Worm (Caenorhabditis elegans): Measurements from ENCODE around the gene deg-1.

The deg-1 gene

DNA sequence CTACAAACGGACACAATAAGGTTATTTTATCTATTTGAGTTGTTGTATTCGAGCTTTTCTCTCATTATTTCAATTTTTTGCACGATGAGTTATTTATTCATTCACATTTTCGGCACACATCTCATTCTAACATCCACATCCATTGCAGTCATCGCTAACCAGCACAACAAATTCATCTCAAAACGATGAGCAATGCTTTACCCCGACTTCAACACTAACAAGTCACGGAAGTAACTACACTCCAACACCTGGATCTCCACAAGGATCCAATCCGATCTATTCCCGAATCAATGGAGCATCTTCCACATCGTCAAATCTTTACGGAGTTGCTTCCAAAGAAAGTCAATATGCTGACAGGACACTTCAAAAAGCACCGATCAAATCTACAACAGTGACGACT, 28.8 kb upstream of the deg-1 start:
- TF ChIP-seq D2030.7 (GFP tag; IDR thresholded peaks at IDR 0.05), result no peak
- TF ChIP-seq let-607 (tag; optimal IDR thresholded peaks at IDR 0.05), result no peak
- TF ChIP-seq hrde-1 (tag; optimal IDR thresholded peaks at IDR 0.05; ENCODE audit: borderline replicate concordance), result no peak
- no peak for TF ChIP-seq cebp-2 (GFP tag; IDR thresholded peaks at IDR 0.05)
- TF ChIP-seq C17E4.6 (GFP tag; IDR thresholded peaks at IDR 0.05), result no peak
- TF ChIP-seq egl-18 (GFP tag; IDR thresholded peaks at IDR 0.05), result no peak
- no peak for TF ChIP-seq die-1 (tag; optimal IDR thresholded peaks at IDR 0.05)

DNA sequence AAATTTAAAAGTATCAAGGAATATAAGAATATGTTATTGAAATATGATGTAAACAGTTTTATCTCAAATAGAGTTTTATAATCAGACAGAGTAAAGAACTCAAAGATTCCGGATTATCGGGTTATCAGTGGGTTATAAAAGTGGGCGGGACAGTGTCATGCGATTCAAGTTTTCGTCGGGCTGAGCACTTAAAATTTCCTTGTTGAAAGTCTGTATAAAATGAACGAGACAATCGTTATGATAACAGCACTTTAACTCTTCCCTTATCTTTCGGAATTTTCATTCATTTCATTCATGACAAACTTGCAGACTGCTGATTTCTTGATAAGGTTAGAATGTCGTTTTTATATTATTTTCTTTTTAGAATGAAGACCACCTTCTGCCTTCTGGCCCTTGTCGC, 27.3 kb upstream of the deg-1 start, which contains the start of gene spp-14:
TSS of gene spp-14 (plus strand) at position 365 of the 400 bp plus-strand sequence.
- TF ChIP-seq atf-7 (tag; optimal IDR thresholded peaks at IDR 0.05) (peak; percentile 60), ztf-22 (GFP tag; optimal IDR thresholded peaks at IDR 0.05) (peak; percentile 52), lsl-1 (GFP tag; optimal IDR thresholded peaks at IDR 0.05) (no peak), cebp-1 (GFP tag; IDR thresholded peaks at IDR 0.05) (no peak), cebp-1 (tag; optimal IDR thresholded peaks at IDR 0.05) (peak; percentile 9), let-607 (tag; optimal IDR thresholded peaks at IDR 0.05) (peak in 1 of 2 experiments; percentile 3), sptf-2 (GFP tag; optimal IDR thresholded peaks at IDR 0.05) (no peak), sea-2 (GFP tag; IDR thresholded peaks at IDR 0.05) (no peak), nhr-80 (tag; optimal IDR thresholded peaks at IDR 0.05) (peak; percentile 89), tbp1 (GFP tag; optimal IDR thresholded peaks at IDR 0.05) (peak; percentile 23)

DNA sequence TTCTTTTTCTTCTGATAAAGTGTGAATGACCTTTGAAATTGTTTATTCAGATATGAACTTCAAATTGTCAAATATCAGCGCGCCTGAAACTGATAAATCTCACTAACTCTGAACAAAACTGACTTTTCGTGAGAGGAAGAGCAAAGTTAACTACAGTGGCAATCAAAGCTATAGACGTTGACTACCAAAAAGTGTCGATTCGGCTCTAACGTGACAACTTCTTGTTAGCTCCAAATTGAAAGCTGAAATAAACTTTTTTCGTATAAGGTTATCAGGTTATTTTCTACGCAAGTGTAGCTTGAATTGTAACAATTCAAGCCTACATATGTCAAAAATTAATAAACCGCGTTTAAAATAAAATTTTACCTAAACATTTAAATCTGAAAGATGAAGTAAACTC, 26.5 kb upstream of the deg-1 start:
- TF ChIP-seq attf-5 (GFP tag; optimal IDR thresholded peaks at IDR 0.05) (no peak), cebp-2 (GFP tag; IDR thresholded peaks at IDR 0.05) (no peak), F52B5.7 (tag; optimal IDR thresholded peaks at IDR 0.05) (no peak)

DNA sequence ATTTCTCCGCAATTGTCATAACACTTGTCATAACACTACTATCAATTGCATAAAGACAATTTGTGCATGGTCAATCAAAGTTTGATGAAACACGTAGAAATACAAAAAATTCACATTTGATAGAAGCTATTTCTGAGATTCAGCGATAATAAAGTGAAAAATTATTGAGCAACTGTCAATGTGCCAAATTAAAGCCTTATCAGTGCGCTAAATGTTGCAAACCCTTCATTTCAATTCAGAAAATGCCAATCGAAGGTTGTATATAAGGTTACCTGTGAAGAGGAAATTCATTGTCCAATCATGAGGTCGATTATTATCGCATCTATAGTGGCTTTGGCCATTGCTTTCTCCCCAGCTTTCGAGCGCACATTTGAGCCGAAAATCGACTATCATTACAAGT, 25.3 kb upstream of the deg-1 start, which contains the start of gene vit-1:
TSS of gene vit-1 (plus strand) at position 289 of the 400 bp plus-strand sequence.
- peak; percentile 74 for TF ChIP-seq nhr-80 (tag; optimal IDR thresholded peaks at IDR 0.05)
- TF ChIP-seq dpff-1 (tag; optimal IDR thresholded peaks at IDR 0.05), result no peak
- peak; percentile 11 to 30 for TF ChIP-seq let-607 (tag; optimal IDR thresholded peaks at IDR 0.05)
- peak; percentile 14 for TF ChIP-seq tbp1 (GFP tag; optimal IDR thresholded peaks at IDR 0.05)

DNA sequence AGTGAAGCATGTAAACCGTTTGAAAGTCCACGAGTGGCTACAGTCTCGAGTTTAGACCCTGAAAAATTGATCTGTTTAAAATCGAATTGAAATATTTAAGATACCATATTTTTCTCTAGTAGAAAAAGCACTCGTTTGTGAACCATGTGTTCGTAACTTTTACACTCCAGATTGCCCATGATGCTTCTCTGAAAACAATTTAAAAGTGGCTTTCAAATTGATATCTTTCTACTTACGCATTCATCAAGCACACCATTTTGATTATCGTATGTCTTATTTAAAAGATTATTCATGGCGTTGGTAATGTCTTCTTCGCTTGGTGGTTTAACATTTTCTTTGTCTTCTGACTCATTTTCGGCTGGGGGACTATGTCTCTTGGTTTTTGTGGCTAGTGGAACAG, 19.3 kb upstream of the deg-1 start:
- TF ChIP-seq F23B12.7 (tag; optimal IDR thresholded peaks at IDR 0.05; ENCODE audit: insufficient read depth) (no peak), tbp1 (GFP tag; optimal IDR thresholded peaks at IDR 0.05) (no peak), rpc-1 (optimal IDR thresholded peaks at IDR 0.05) (no peak), rpc-1 (tag; optimal IDR thresholded peaks at IDR 0.05) (no peak), B0261.1 (tag; optimal IDR thresholded peaks at IDR 0.05) (no peak), lsy-27 (tag; optimal IDR thresholded peaks at IDR 0.05; ENCODE audit: borderline replicate concordance, insufficient read depth) (no peak), him-1 (tag; optimal IDR thresholded peaks at IDR 0.05) (no peak), K12H6.12 (tag; optimal IDR thresholded peaks at IDR 0.05) (no peak), bed-1 (GFP tag; IDR thresholded peaks at IDR 0.05) (no peak), lin-40 (tag; optimal IDR thresholded peaks at IDR 0.05) (no peak), D2030.7 (GFP tag; IDR thresholded peaks at IDR 0.05) (no peak), ZK185.1 (tag; optimal IDR thresholded peaks at IDR 0.05; ENCODE audit: poor library complexity, severe bottlenecking) (no peak), B0336.3 (GFP tag; IDR thresholded peaks at IDR 0.05) (peak; percentile 60; the same call in 1 of the 2 replicates), snpc-1.3 (tag; optimal IDR thresholded peaks at IDR 0.05; ENCODE audit: insufficient read depth) (no peak), Y53F4B.3 (GFP tag; IDR thresholded peaks at IDR 0.05) (no peak), F10E7.11 (tag; optimal IDR thresholded peaks at IDR 0.05) (no peak), B0035.1 (tag; optimal IDR thresholded peaks at IDR 0.05) (no peak), efl-1 (GFP tag; optimal IDR thresholded peaks at IDR 0.05) (no peak), atf-7 (tag; optimal IDR thresholded peaks at IDR 0.05) (peak; percentile 23), lin-26 (GFP tag; IDR thresholded peaks at IDR 0.05) (0 out of 2 replicates have a peak, but pooled peaks have one; percentile 4), ceh-79 (tag; optimal IDR thresholded peaks at IDR 0.05) (no peak), mel-28 (tag; optimal IDR thresholded peaks at IDR 0.05; ENCODE audit: borderline replicate concordance) (no peak), ama-1 (optimal IDR thresholded peaks at IDR 0.05) (no peak), ama-1 (GFP tag; optimal IDR thresholded peaks at IDR 0.05) (no peak), pbrm-1 (GFP tag; IDR thresholded peaks at IDR 0.05) (no peak), nhr-90 (tag; optimal IDR thresholded peaks at IDR 0.05) (no peak)

All from whole organism, young adult.